Worm (Caenorhabditis elegans): ENCODE results near the gene R01E6.7.

DNA sequence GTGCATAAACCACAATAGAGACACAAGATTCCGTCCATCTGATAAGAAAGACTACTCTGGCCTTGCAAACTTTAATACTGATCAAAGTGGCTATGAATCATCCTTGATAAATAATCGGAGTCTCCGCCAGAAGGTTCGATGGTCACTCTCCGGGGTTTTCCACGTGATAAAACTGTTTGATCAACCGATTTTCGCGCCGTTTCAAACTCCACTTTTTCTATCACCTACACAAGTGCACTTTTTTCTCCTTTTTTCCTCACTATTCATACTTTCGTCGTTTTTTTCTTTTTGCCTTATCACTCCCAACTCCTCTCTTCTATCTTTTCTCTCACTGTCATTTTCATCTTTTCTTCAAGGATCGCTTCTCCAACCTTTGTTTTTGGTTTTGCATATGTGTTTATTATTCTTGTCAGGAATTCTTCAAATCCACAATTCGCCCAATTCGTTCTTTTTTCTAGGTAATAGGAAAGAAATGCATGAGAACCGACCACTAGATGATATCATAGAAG is 41.1 kb downstream of the R01E6.7 start, which contains the start of gene F18H3.4:
- TF ChIP-seq mab-5 (tag; optimal IDR thresholded peaks at IDR 0.05), result no peak
- TF ChIP-seq pha-4 (tag; optimal IDR thresholded peaks at IDR 0.05), result no peak
- no peak for TF ChIP-seq lin-13 (tag; optimal IDR thresholded peaks at IDR 0.05)
- TF ChIP-seq mls-2 (tag; optimal IDR thresholded peaks at IDR 0.05), result no peak
- no peak for TF ChIP-seq blmp-1 (tag; optimal IDR thresholded peaks at IDR 0.05)
- TF ChIP-seq zip-8 (tag; optimal IDR thresholded peaks at IDR 0.05), result no peak
- no peak for TF ChIP-seq ztf-11 (tag; optimal IDR thresholded peaks at IDR 0.05)
- TF ChIP-seq unc-62 (GFP tag; optimal IDR thresholded peaks at IDR 0.05), result no peak

All from whole organism, mixed stage, embryonic.